Worm (Caenorhabditis elegans) whole organism, young adult: ENCODE results near the gene ztf-29.

Experiments
- nhr-90 ChIP-seq: sonication (generic microtip); optimal IDR thresholded peaks from 2 replicates; lab custom pipeline; 2016; ENCODE audit warnings: missing genotype, mild to moderate bottlenecking, missing genetic modification characterization, missing compliant biosample characterization
- pbrm-1 ChIP-seq: fragments of 200-800 bp; sonication (Bioruptor generic); IDR thresholded peaks from 2 replicates; pipeline ENCODE4 v1.3.6; 2022; ENCODE audit warnings: missing genetic modification reagents, missing genetic modification characterization, missing compliant biosample characterization

- TF ChIP-seq nhr-90 (no peak), pbrm-1 (no peak)
Observed at ce11 chrIII:11535453-11535852, 25.5 kb upstream of the ztf-29 start.
